Fruit fly (Drosophila melanogaster): ENCODE results near the gene D1.

The D1 gene

DNA sequence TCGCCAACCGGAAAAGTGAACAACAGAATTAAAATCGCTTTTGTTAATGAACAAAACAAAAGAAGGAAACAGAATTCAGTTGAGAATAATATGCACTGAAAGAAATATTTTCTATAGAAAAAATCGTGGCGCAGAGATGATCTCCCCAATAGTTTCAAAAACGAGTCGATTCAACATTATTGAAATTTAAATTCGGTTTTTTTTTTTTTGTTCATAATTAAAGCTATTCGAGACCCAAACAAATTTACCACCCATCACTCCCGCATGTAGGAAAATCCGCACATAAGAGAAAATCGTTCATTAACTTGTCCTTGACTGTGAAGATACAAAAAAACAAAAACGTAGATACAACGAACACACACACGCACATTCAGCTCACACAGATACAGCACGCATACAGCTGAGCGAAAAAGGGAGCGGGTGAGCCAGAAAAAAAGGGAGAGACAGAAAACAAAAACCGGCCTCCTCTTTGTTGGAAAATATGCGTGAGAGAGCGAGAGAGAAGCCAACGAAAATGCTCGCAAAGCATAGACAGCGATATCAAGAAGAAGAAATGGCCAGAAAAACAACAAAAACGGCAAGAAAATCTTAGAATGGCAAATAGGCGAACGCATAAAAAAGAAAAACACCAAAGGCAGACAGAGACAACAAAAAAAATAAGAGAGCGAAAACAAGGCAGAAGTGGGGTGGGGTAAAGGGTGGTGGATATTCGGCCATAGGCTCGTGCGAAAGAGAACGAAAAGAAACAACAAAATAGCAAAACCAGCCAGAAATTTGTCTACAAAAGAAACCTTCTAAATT lies 20.2 kb downstream of the D1 start:
- peak; percentile 11 for TF ChIP-seq noc (tag; optimal IDR thresholded peaks at IDR 0.05)

DNA sequence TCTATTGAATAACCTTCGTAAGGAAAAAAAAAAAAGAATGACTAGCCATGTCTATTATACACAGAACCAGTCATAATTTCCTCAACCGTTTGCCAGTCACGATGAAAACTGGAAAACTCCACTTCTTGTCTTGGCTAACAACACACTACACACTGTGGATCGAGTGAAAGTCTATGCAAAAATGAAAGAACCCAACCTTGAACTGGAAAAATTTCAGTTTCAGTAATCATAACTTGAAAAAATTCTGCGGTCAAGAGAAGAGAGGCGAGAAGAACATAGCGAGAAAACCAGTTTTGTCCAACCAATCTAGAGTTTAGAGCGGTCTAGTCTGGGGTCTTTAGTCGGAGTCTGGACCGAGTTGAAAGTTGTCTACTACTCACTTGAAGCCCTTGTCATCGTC lies 22.8 kb downstream of the D1 start:
- TF ChIP-seq noc (tag; optimal IDR thresholded peaks at IDR 0.05): no peak

DNA sequence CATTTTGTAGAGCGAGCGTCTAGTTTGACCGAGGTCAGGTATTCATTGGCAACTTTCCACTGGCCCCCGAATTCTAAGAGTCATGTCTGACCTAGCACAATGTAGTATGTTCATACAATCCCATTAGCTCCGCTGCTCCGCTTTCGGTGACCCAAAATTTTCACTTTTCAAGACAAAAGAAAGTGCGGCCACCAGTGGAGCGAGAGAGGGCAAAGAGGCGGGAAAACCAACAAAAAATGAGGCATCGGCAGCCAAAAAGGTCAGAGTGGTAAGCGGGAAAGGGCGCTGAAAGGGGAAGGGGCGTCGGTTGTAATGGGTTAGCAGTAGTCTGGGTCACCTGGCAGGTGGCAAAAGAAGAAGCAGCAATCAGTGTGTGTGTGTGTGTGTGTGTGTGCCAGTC lies 24.9 kb downstream of the D1 start:
- TF ChIP-seq noc (tag; optimal IDR thresholded peaks at IDR 0.05): no peak

DNA sequence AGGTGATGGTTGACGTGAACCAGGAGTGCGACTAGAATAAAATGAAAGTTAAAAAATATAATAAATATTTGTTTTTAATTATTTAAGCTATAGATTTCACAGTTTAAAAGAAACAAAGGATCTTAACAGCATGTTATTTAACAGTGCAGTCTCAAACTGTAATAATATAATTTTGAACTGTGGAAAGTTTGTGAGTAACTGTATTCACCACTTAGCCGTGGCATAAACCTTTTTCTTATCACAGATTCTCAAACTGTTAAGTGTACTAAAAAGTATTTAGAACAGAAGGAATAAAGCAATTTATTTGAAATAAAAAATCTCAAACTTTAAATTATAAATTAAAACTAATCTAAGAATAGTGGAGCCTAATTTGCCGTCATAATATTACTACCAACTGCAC lies 26.2 kb downstream of the D1 start:
- no peak for TF ChIP-seq noc (tag; optimal IDR thresholded peaks at IDR 0.05)

DNA sequence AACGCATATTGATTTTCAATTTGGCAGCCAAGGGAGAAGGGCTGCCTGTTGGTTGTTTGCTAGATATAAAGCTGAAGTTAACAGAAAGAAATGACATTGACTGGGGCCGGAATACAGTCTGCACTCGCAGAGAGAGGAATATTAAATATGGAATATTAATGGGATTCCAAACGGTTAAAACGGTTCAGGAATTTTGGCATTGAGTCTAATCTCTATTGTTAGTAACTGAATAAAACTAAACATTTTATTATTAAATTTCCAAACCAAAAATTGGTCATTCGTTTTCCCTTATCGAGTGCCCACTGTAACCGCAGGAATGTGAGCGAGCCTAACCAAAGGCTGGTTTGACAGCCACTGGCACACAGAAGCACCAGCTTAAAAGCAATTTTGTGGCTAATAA lies 27.4 kb downstream of the D1 start:
- TF ChIP-seq noc (tag; optimal IDR thresholded peaks at IDR 0.05): no peak

DNA sequence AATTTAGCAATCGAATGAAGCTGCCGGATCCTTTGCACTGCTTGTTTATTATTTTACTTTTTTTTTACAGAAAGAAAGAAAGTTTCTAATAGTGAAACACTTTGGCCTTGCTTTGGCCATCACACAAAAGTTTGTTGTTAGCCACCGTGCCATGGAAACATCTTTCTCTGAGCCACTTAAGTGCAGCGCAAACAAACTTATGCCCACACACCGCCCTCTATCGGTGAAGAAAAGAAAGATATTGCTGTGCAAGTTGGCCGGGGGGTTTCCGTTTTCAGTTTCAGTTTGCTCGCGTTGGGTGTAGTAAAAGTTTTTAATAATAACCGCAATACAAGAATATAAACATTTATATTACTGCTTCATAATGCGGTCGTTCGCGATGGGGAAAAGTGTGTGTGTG lies 44.6 kb downstream of the D1 start:
- TF ChIP-seq noc (tag; optimal IDR thresholded peaks at IDR 0.05): no peak

DNA sequence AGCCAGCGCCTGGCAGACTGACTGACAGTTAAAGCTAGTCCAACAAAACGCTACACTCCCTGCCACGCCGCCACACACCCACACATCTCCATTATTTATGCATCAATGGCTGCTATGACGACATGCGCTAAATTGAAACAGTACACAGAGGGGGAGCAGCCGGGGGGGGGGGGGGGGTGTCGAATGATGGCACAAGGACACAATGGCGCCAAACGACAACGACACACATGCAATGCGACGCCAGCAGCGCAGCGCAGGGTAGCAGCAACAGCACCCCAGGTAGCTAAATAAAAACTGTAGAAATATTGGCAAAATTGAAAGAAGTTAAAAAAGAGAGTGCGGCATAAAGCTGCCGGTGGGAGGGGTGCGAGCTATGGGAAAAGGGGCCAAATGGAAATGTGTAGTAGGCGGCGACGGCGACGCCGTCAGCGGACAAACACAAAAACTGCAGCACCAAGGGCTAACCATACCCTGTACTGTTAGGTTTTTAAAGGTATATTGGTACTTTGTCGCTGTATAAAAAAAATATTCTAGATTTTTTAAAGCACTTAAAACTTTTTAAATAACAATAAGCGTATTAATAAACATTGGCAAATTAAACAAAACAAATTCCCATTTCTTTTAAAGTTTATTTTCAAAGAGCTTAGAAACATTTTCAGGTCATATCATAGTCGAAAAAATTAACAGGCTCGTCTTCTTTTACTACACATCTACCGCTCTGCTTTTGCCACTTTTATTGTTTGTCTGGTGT lies 50.4 kb downstream of the D1 start:
- TF ChIP-seq noc (tag; optimal IDR thresholded peaks at IDR 0.05): no peak
